Comparison of ENCODE assay signal across 1 fruit fly cellular context in the genomic region with DNA sequence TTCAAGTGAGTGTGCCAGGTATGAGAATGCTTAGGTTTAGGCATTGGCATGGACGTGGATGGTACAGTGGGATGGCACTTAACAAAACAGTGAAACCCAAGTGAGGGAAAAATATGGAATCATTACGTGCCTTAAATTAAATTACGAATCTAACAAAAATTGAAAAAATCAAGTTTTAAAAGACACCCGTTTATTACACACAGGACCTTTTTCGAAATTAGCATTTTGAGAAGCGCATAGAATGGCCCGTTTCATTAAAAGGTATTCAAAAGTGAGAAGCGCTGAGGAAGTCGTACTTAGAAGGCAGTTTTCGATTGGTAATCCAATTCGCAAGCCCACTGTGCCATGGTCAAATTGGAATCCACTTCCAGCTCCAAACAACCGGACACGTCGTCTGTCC.
TF ChIP-seq lines count a peak whose summit lies in the region.

No protein-coding gene starts in this region.

TF ChIP-seq in whole organism, embryonic, 481 proteins besides CTCF, POLR2A, EP300 and RAD21 (continued from another document and continues in another):
- no peak for TF ChIP-seq CG6689 (GFP tag; IDR thresholded peaks at IDR 0.05; lab: Robert Waterston, UW)
- TF ChIP-seq nmo (GFP tag; optimal IDR thresholded peaks at IDR 0.05; lab: Kevin White, UChicago), result peak; percentile 26
- TF ChIP-seq cato (GFP tag; optimal IDR thresholded peaks at IDR 0.05; lab: Kevin White, UChicago; ENCODE audit: borderline replicate concordance), result no peak
- no peak for TF ChIP-seq Sox100B (GFP tag; optimal IDR thresholded peaks at IDR 0.05; lab: Kevin White, UChicago)
- no peak for TF ChIP-seq Blimp-1 (GFP tag; optimal IDR thresholded peaks at IDR 0.05; lab: Kevin White, UChicago)
- TF ChIP-seq Oaz (GFP tag; IDR thresholded peaks at IDR 0.05; lab: Robert Waterston, UW), result no peak
- TF ChIP-seq Vsx1 (GFP tag; optimal IDR thresholded peaks at IDR 0.05; lab: Kevin White, UChicago), result no peak
- no peak for TF ChIP-seq CG18599 (GFP tag; optimal IDR thresholded peaks at IDR 0.05; lab: Kevin White, UChicago)
- no peak for TF ChIP-seq sna (GFP tag; IDR thresholded peaks at IDR 0.05; lab: Robert Waterston, UW; ENCODE audit: partially characterized antibody)
- no peak for TF ChIP-seq CG10959 (GFP tag; IDR thresholded peaks at IDR 0.05; lab: Robert Waterston, UW)
- no peak for TF ChIP-seq CG13894 (tag; optimal IDR thresholded peaks at IDR 0.05; lab: Kevin White, UChicago)
- TF ChIP-seq CG18476 (GFP tag; optimal IDR thresholded peaks at IDR 0.05; lab: Kevin White, UChicago), result no peak
- no peak for TF ChIP-seq ato (GFP tag; IDR thresholded peaks at IDR 0.05; lab: Robert Waterston, UW; ENCODE audit: partially characterized antibody)
- no peak for TF ChIP-seq HLHmδ (GFP tag; optimal IDR thresholded peaks at IDR 0.05; lab: Kevin White, UChicago)
- no peak for TF ChIP-seq CHES-1-like (GFP tag; optimal IDR thresholded peaks at IDR 0.05; lab: Kevin White, UChicago)
- TF ChIP-seq CG9876 (GFP tag; optimal IDR thresholded peaks at IDR 0.05; lab: Kevin White, UChicago), result no peak
- TF ChIP-seq Meics (GFP tag; optimal IDR thresholded peaks at IDR 0.05; lab: Kevin White, UChicago), result no peak
- TF ChIP-seq pita (GFP tag; optimal IDR thresholded peaks at IDR 0.05; lab: Kevin White, UChicago), result no peak
- no peak for TF ChIP-seq sens (GFP tag; lab: Kevin White, UChicago)
- no peak for TF ChIP-seq sqz (GFP tag; optimal IDR thresholded peaks at IDR 0.05; lab: Kevin White, UChicago)
- TF ChIP-seq CG4820 (GFP tag; optimal IDR thresholded peaks at IDR 0.05; lab: Kevin White, UChicago), result peak; percentile 16
- TF ChIP-seq NC2α (GFP tag; optimal IDR thresholded peaks at IDR 0.05; lab: Kevin White, UChicago), result no peak
- TF ChIP-seq Hey (tag; optimal IDR thresholded peaks at IDR 0.05; lab: Kevin White, UChicago), result no peak
- no peak for TF ChIP-seq CG34422 (GFP tag; IDR thresholded peaks at IDR 0.05; lab: Robert Waterston, UW)
- TF ChIP-seq ems (GFP tag; optimal IDR thresholded peaks at IDR 0.05; lab: Kevin White, UChicago), result no peak
- no peak for TF ChIP-seq sug (tag; optimal IDR thresholded peaks at IDR 0.05; lab: Kevin White, UChicago)
- TF ChIP-seq rib (GFP tag; IDR thresholded peaks at IDR 0.05; lab: Robert Waterston, UW), result no peak
- TF ChIP-seq row (GFP tag; IDR thresholded peaks at IDR 0.05; lab: Robert Waterston, UW), result peak; percentile 37; the same call in 2 of the 3 replicates
- TF ChIP-seq CG15696 (tag; optimal IDR thresholded peaks at IDR 0.05; lab: Kevin White, UChicago), result peak; percentile 41
- peak; percentile 54 for TF ChIP-seq phol (tag; optimal IDR thresholded peaks at IDR 0.05; lab: Kevin White, UChicago)
- no peak for TF ChIP-seq CG8765 (GFP tag; IDR thresholded peaks at IDR 0.05; lab: Robert Waterston, UW)
- no peak for TF ChIP-seq lbe (GFP tag; optimal IDR thresholded peaks at IDR 0.05; lab: Kevin White, UChicago)
- TF ChIP-seq MESR4 (GFP tag; optimal IDR thresholded peaks at IDR 0.05; lab: Kevin White, UChicago), result no peak
- no peak for TF ChIP-seq bsh (GFP tag; optimal IDR thresholded peaks at IDR 0.05; lab: Kevin White, UChicago)
- no peak for TF ChIP-seq Max (GFP tag; optimal IDR thresholded peaks at IDR 0.05; lab: Kevin White, UChicago)
- TF ChIP-seq nom (GFP tag; optimal IDR thresholded peaks at IDR 0.05; lab: Kevin White, UChicago), result no peak
- TF ChIP-seq CG7839 (tag; optimal IDR thresholded peaks at IDR 0.05; lab: Kevin White, UChicago), result no peak
- no peak for TF ChIP-seq CG5180 (GFP tag; optimal IDR thresholded peaks at IDR 0.05; lab: Kevin White, UChicago)
- TF ChIP-seq her (GFP tag; optimal IDR thresholded peaks at IDR 0.05; lab: Kevin White, UChicago), result no peak
- TF ChIP-seq ken (GFP tag; IDR thresholded peaks at IDR 0.05; lab: Robert Waterston, UW), result no peak
- no peak for TF ChIP-seq toy (GFP tag; IDR thresholded peaks at IDR 0.05; lab: Robert Waterston, UW)
- TF ChIP-seq zfh1 (GFP tag; IDR thresholded peaks at IDR 0.05; lab: Robert Waterston, UW), result 0 out of 3 replicates have a peak, but pooled peaks have one; percentile 17
- TF ChIP-seq CG6272 (GFP tag; IDR thresholded peaks at IDR 0.05; lab: Robert Waterston, UW), result no peak
- no peak for TF ChIP-seq CG4360 (GFP tag; IDR thresholded peaks at IDR 0.05; lab: Robert Waterston, UW)
- no peak for TF ChIP-seq Abd-B (GFP tag; optimal IDR thresholded peaks at IDR 0.05; lab: Kevin White, UChicago)
- no peak for TF ChIP-seq Doc2 (GFP tag; IDR thresholded peaks at IDR 0.05; lab: Robert Waterston, UW)
- TF ChIP-seq insv (GFP tag; optimal IDR thresholded peaks at IDR 0.05; lab: Kevin White, UChicago), result peak in 1 of 2 experiments; percentile 65
- TF ChIP-seq Rfx (GFP tag; IDR thresholded peaks at IDR 0.05; lab: Robert Waterston, UW), result no peak
- TF ChIP-seq dan (GFP tag; IDR thresholded peaks at IDR 0.05; lab: Robert Waterston, UW), result no peak
- TF ChIP-seq CG10979 (tag; optimal IDR thresholded peaks at IDR 0.05; lab: Kevin White, UChicago), result peak; percentile 37
- TF ChIP-seq ewg (GFP tag; optimal IDR thresholded peaks at IDR 0.05; lab: Kevin White, UChicago), result no peak
- TF ChIP-seq tx (GFP tag; optimal IDR thresholded peaks at IDR 0.05; lab: Kevin White, UChicago), result no peak
- TF ChIP-seq CG3995 (GFP tag; optimal IDR thresholded peaks at IDR 0.05; lab: Kevin White, UChicago), result no peak
- no peak for TF ChIP-seq prd (optimal IDR thresholded peaks at IDR 0.05; lab: Kevin White, UChicago)
- 0 out of 3 replicates have a peak, but pooled peaks have one; percentile 15 for TF ChIP-seq prd (GFP tag; IDR thresholded peaks at IDR 0.05; lab: Robert Waterston, UW)
- TF ChIP-seq BEAF-32 (GFP tag; optimal IDR thresholded peaks at IDR 0.05; lab: Kevin White, UChicago), result no peak
- TF ChIP-seq CG16779 (GFP tag; IDR thresholded peaks at IDR 0.05; lab: Robert Waterston, UW), result no peak
- peak; percentile 13 for TF ChIP-seq CG4424 (GFP tag; optimal IDR thresholded peaks at IDR 0.05; lab: Kevin White, UChicago)
- TF ChIP-seq gcm2 (GFP tag; optimal IDR thresholded peaks at IDR 0.05; lab: Kevin White, UChicago), result no peak
- TF ChIP-seq corto (GFP tag; optimal IDR thresholded peaks at IDR 0.05; lab: Kevin White, UChicago), result no peak
- no peak for TF ChIP-seq kni (GFP tag; optimal IDR thresholded peaks at IDR 0.05; lab: Kevin White, UChicago)
- TF ChIP-seq Trl (optimal IDR thresholded peaks at IDR 0.05; lab: Kevin White, UChicago), result no peak
- TF ChIP-seq Trl (GFP tag; optimal IDR thresholded peaks at IDR 0.05; lab: Kevin White, UChicago), result no peak
- TF ChIP-seq unc-4 (GFP tag; IDR thresholded peaks at IDR 0.05; lab: Robert Waterston, UW; ENCODE audit: partially characterized antibody), result no peak
- TF ChIP-seq vvl (GFP tag; IDR thresholded peaks at IDR 0.05; lab: Robert Waterston, UW), result no peak
- no peak for TF ChIP-seq CG7963 (GFP tag; IDR thresholded peaks at IDR 0.05; lab: Robert Waterston, UW; ENCODE audit: partially characterized antibody)
- TF ChIP-seq btn (GFP tag; optimal IDR thresholded peaks at IDR 0.05; lab: Kevin White, UChicago), result no peak
- TF ChIP-seq CG4404 (GFP tag; IDR thresholded peaks at IDR 0.05; lab: Robert Waterston, UW), result peak; percentile 37; the same call in 1 of the 2 replicates
- no peak for TF ChIP-seq NFAT (GFP tag; IDR thresholded peaks at IDR 0.05; lab: Robert Waterston, UW)
- no peak for TF ChIP-seq lov (optimal IDR thresholded peaks at IDR 0.05; lab: Kevin White, UChicago)
- TF ChIP-seq lov (GFP tag; IDR thresholded peaks at IDR 0.05; lab: Robert Waterston, UW), result no peak
- no peak for TF ChIP-seq Mes4 (GFP tag; optimal IDR thresholded peaks at IDR 0.05; lab: Kevin White, UChicago)
- TF ChIP-seq CG18764 (GFP tag; optimal IDR thresholded peaks at IDR 0.05; lab: Kevin White, UChicago), result no peak
- TF ChIP-seq ara (GFP tag; IDR thresholded peaks at IDR 0.05; lab: Robert Waterston, UW), result no peak
- no peak for TF ChIP-seq Jarid2 (GFP tag; optimal IDR thresholded peaks at IDR 0.05; lab: Kevin White, UChicago)
- no peak for TF ChIP-seq BtbVII (GFP tag; optimal IDR thresholded peaks at IDR 0.05; lab: Kevin White, UChicago)
- no peak for TF ChIP-seq onecut (GFP tag; IDR thresholded peaks at IDR 0.05; lab: Robert Waterston, UW)
- TF ChIP-seq CG10147 (GFP tag; optimal IDR thresholded peaks at IDR 0.05; lab: Kevin White, UChicago), result no peak
- TF ChIP-seq CG4854 (GFP tag; optimal IDR thresholded peaks at IDR 0.05; lab: Kevin White, UChicago), result no peak
- TF ChIP-seq CG30020 (tag; optimal IDR thresholded peaks at IDR 0.05; lab: Kevin White, UChicago), result no peak
- no peak for TF ChIP-seq run (tag; optimal IDR thresholded peaks at IDR 0.05; lab: Kevin White, UChicago)
- no peak for TF ChIP-seq CG10543 (GFP tag; optimal IDR thresholded peaks at IDR 0.05; lab: Kevin White, UChicago)
- TF ChIP-seq CG30431 (GFP tag; optimal IDR thresholded peaks at IDR 0.05; lab: Kevin White, UChicago), result no peak
- TF ChIP-seq CG2129 (GFP tag; IDR thresholded peaks at IDR 0.05; lab: Robert Waterston, UW; ENCODE audit: partially characterized antibody), result no peak
- TF ChIP-seq Poxn (GFP tag; IDR thresholded peaks at IDR 0.05; lab: Robert Waterston, UW), result no peak
- TF ChIP-seq sisA (GFP tag; IDR thresholded peaks at IDR 0.05; lab: Robert Waterston, UW), result no peak
- no peak for TF ChIP-seq CG1529 (GFP tag; optimal IDR thresholded peaks at IDR 0.05; lab: Kevin White, UChicago)
- TF ChIP-seq Hr78 (GFP tag; optimal IDR thresholded peaks at IDR 0.05; lab: Kevin White, UChicago), result no peak
- no peak for TF ChIP-seq HLH4C (GFP tag; IDR thresholded peaks at IDR 0.05; lab: Robert Waterston, UW; ENCODE audit: partially characterized antibody)
- TF ChIP-seq zen (tag; optimal IDR thresholded peaks at IDR 0.05; lab: Kevin White, UChicago), result peak; percentile 35
- no peak for TF ChIP-seq D19B (GFP tag; optimal IDR thresholded peaks at IDR 0.05; lab: Kevin White, UChicago)
- TF ChIP-seq CG15073 (GFP tag; optimal IDR thresholded peaks at IDR 0.05; lab: Kevin White, UChicago), result no peak
- TF ChIP-seq Hr39 (optimal IDR thresholded peaks at IDR 0.05; lab: Kevin White, UChicago), result no peak
- no peak for TF ChIP-seq CG11093 (GFP tag; IDR thresholded peaks at IDR 0.05; lab: Robert Waterston, UW)
- TF ChIP-seq aop (GFP tag; IDR thresholded peaks at IDR 0.05; lab: Robert Waterston, UW), result no peak
- no peak for TF ChIP-seq eyg (GFP tag; optimal IDR thresholded peaks at IDR 0.05; lab: Kevin White, UChicago)
- no peak for TF ChIP-seq fd3F (GFP tag; optimal IDR thresholded peaks at IDR 0.05; lab: Kevin White, UChicago)
- no peak for TF ChIP-seq CG6175 (GFP tag; IDR thresholded peaks at IDR 0.05; lab: Robert Waterston, UW)
- TF ChIP-seq chif (GFP tag; optimal IDR thresholded peaks at IDR 0.05; lab: Kevin White, UChicago), result no peak
- peak; percentile 1 for TF ChIP-seq CG11504 (tag; optimal IDR thresholded peaks at IDR 0.05; lab: Kevin White, UChicago)
- no peak for TF ChIP-seq CG31365 (tag; optimal IDR thresholded peaks at IDR 0.05; lab: Kevin White, UChicago)
- peak; percentile 49 for TF ChIP-seq Med (GFP tag; lab: Kevin White, UChicago)
- TF ChIP-seq CG9727 (GFP tag; optimal IDR thresholded peaks at IDR 0.05; lab: Kevin White, UChicago), result peak; percentile 8
- TF ChIP-seq grau (tag; optimal IDR thresholded peaks at IDR 0.05; lab: Kevin White, UChicago), result no peak
- no peak for TF ChIP-seq CrebB (tag; optimal IDR thresholded peaks at IDR 0.05; lab: Kevin White, UChicago)
- no peak for TF ChIP-seq schlank (tag; optimal IDR thresholded peaks at IDR 0.05; lab: Kevin White, UChicago)
- no peak for TF ChIP-seq Ada2b (GFP tag; IDR thresholded peaks at IDR 0.05; lab: Robert Waterston, UW)
- no peak for TF ChIP-seq eve (GFP tag; optimal IDR thresholded peaks at IDR 0.05; lab: Kevin White, UChicago)
- TF ChIP-seq Antp (GFP tag; optimal IDR thresholded peaks at IDR 0.05; lab: Kevin White, UChicago), result no peak
- TF ChIP-seq CG10366 (GFP tag; IDR thresholded peaks at IDR 0.05; lab: Robert Waterston, UW), result no peak
- no peak for TF ChIP-seq Ptx1 (GFP tag; IDR thresholded peaks at IDR 0.05; lab: Robert Waterston, UW)
- TF ChIP-seq CG2712 (tag; optimal IDR thresholded peaks at IDR 0.05; lab: Kevin White, UChicago), result peak; percentile 50
- TF ChIP-seq CG31388 (GFP tag; optimal IDR thresholded peaks at IDR 0.05; lab: Kevin White, UChicago), result no peak
- no peak for TF ChIP-seq CG11398 (GFP tag; optimal IDR thresholded peaks at IDR 0.05; lab: Kevin White, UChicago)
- no peak for TF ChIP-seq CG8944 (GFP tag; optimal IDR thresholded peaks at IDR 0.05; lab: Kevin White, UChicago)
- no peak for TF ChIP-seq CG6854 (GFP tag; optimal IDR thresholded peaks at IDR 0.05; lab: Kevin White, UChicago)
- TF ChIP-seq br (optimal IDR thresholded peaks at IDR 0.05; lab: Kevin White, UChicago), result no peak
- TF ChIP-seq CG11696 (GFP tag; IDR thresholded peaks at IDR 0.05; lab: Robert Waterston, UW), result no peak
- no peak for TF ChIP-seq CG9609 (GFP tag; optimal IDR thresholded peaks at IDR 0.05; lab: Kevin White, UChicago)
- TF ChIP-seq ERR (GFP tag; optimal IDR thresholded peaks at IDR 0.05; lab: Kevin White, UChicago), result no peak
- no peak for TF ChIP-seq CG7271 (tag; optimal IDR thresholded peaks at IDR 0.05; lab: Kevin White, UChicago)
- no peak for TF ChIP-seq tin (GFP tag; optimal IDR thresholded peaks at IDR 0.05; lab: Kevin White, UChicago)
- TF ChIP-seq CG6813 (GFP tag; optimal IDR thresholded peaks at IDR 0.05; lab: Kevin White, UChicago), result no peak
- TF ChIP-seq CG2889 (GFP tag; IDR thresholded peaks at IDR 0.05; lab: Robert Waterston, UW), result no peak
- TF ChIP-seq nau (GFP tag; optimal IDR thresholded peaks at IDR 0.05; lab: Kevin White, UChicago), result no peak
- TF ChIP-seq CG8089 (GFP tag; optimal IDR thresholded peaks at IDR 0.05; lab: Kevin White, UChicago), result no peak
- no peak for TF ChIP-seq CG17385 (GFP tag; optimal IDR thresholded peaks at IDR 0.05; lab: Kevin White, UChicago)
- TF ChIP-seq CG2678 (tag; optimal IDR thresholded peaks at IDR 0.05; lab: Kevin White, UChicago), result no peak
- no peak for TF ChIP-seq CG18619 (GFP tag; optimal IDR thresholded peaks at IDR 0.05; lab: Kevin White, UChicago)
- no peak for TF ChIP-seq Taf1 (GFP tag; IDR thresholded peaks at IDR 0.05; lab: Robert Waterston, UW)
- no peak for TF ChIP-seq Neu2 (GFP tag; optimal IDR thresholded peaks at IDR 0.05; lab: Kevin White, UChicago; ENCODE audit: borderline replicate concordance)
- no peak for TF ChIP-seq Xbp1 (GFP tag; optimal IDR thresholded peaks at IDR 0.05; lab: Kevin White, UChicago)
- no peak for TF ChIP-seq zfh2 (GFP tag; optimal IDR thresholded peaks at IDR 0.05; lab: Kevin White, UChicago)
- TF ChIP-seq trh (GFP tag; optimal IDR thresholded peaks at IDR 0.05; lab: Kevin White, UChicago), result no peak
- no peak for TF ChIP-seq tna (GFP tag; IDR thresholded peaks at IDR 0.05; lab: Robert Waterston, UW; ENCODE audit: partially characterized antibody)
